Worm (Caenorhabditis elegans) whole organism, L4 larva: ENCODE results near the gene pcyt-1.
A peak's percentile ranks its signal among the peaks of the same experiment; 100 is the strongest.

Experiments used
- F26F4.8 ChIP-seq: fragments of 200-800 bp; sonication (Bioruptor generic); conservative IDR thresholded peaks from 2 replicates; pipeline ENCODE4 v1.3.6; 2022; ENCODE audit warnings: missing genetic modification characterization, missing compliant biosample characterization
- F44E2.7 ChIP-seq: fragments of 200-800 bp; sonication (Bioruptor generic); IDR thresholded peaks from 2 replicates; pipeline ENCODE4 v2.1.2; 2022; ENCODE audit warnings: missing genetic modification characterization, missing compliant biosample characterization
- F49E8.2 ChIP-seq: sonication (generic microtip); optimal IDR thresholded peaks from 2 replicates; lab custom pipeline; 2016; ENCODE audit warnings: missing compliant biosample characterization, mild to moderate bottlenecking, missing genetic modification characterization, borderline replicate concordance
- Y105C5A.15 ChIP-seq: fragments of 200-800 bp; sonication (Bioruptor generic); IDR thresholded peaks from 2 replicates; pipeline ENCODE4 v1.3.6; 2022; ENCODE audit warnings: missing genetic modification characterization, missing compliant biosample characterization
- Y48G9A.11 ChIP-seq: fragments of 200-800 bp; sonication (Bioruptor generic); IDR thresholded peaks from 2 replicates; pipeline ENCODE4 v1.3.6; 2022; ENCODE audit warnings: missing genetic modification reagents, missing genetic modification characterization, missing compliant biosample characterization
- aha-1 ChIP-seq: fragments of 150-350 bp; peaks from one replicate; lab custom pipeline; 2014; ENCODE audit warnings: missing biosample characterization, missing genetic modification characterization
- ceh-32 ChIP-seq: sonication (generic microtip); optimal IDR thresholded peaks from 2 replicates; lab custom pipeline; 2016; ENCODE audit warnings: mild to moderate bottlenecking, missing genetic modification characterization, missing compliant biosample characterization; ENCODE audit not compliant: poor library complexity
- daf-12 ChIP-seq: fragments of 150-350 bp; optimal IDR thresholded peaks from 2 replicates; lab custom pipeline; 2014; ENCODE audit warnings: missing biosample characterization, missing genetic modification reagents, missing genetic modification characterization
- daf-8 ChIP-seq: fragments of 200-800 bp; sonication (Bioruptor generic); IDR thresholded peaks from 2 replicates; pipeline ENCODE4 v1.3.6; 2022; ENCODE audit warnings: missing genetic modification characterization, missing compliant biosample characterization
- dmd-6 ChIP-seq: fragments of 200-800 bp; sonication (Bioruptor generic); IDR thresholded peaks from 2 replicates; pipeline ENCODE4 v1.3.6; 2022; ENCODE audit warnings: missing genetic modification reagents, missing genetic modification characterization, missing compliant biosample characterization
- gei-8 ChIP-seq: fragments of 200-800 bp; sonication (Bioruptor generic); optimal IDR thresholded peaks from 2 replicates; lab custom pipeline; 2018; ENCODE audit warnings: mild to moderate bottlenecking, missing genetic modification characterization, missing compliant biosample characterization
- jun-1 ChIP-seq: fragments of 150-350 bp; optimal IDR thresholded peaks from 2 replicates; lab custom pipeline; 2014; ENCODE audit warnings: missing biosample characterization, missing genetic modification reagents, missing genetic modification characterization
- lin-13 ChIP-seq: fragments of 150-350 bp; optimal IDR thresholded peaks from 2 replicates; lab custom pipeline; 2014; ENCODE audit warnings: missing biosample characterization, missing genetic modification reagents, missing genetic modification characterization
- lin-38 ChIP-seq: fragments of 200-800 bp; sonication (Bioruptor generic); IDR thresholded peaks from 2 replicates; pipeline ENCODE4 v1.3.6; 2022; ENCODE audit warnings: missing genetic modification reagents, missing genetic modification characterization, missing compliant biosample characterization
- lsy-2 ChIP-seq, 2 experiments: fragments of 150-350 bp in 1 of 2; sonication (generic microtip) in 1 of 2; optimal IDR thresholded peaks; 2 replicates each; lab custom pipeline; 2014 to 2017; ENCODE audit warnings: missing biosample characterization in 2 of 2, missing genetic modification characterization in 2 of 2
- madf-5 ChIP-seq, 2 experiments: fragments of 200-800 bp; sonication (Bioruptor generic); IDR thresholded peaks; 2 replicates each; pipeline ENCODE4 v1.3.6; 2022; ENCODE audit warnings: missing compliant biosample characterization in 2 of 2, missing genetic modification characterization in 2 of 2
- mep-1 ChIP-seq: fragments of 150-350 bp; sonication (generic microtip); optimal IDR thresholded peaks from 3 replicates; lab custom pipeline; 2014; ENCODE audit warnings: missing biosample characterization, missing genetic modification characterization
- mxl-3 ChIP-seq: fragments of 200-800 bp; sonication (Bioruptor generic); optimal IDR thresholded peaks from 2 replicates; lab custom pipeline; 2018; ENCODE audit warnings: mild to moderate bottlenecking, missing genetic modification characterization, missing compliant biosample characterization
- nhr-10 ChIP-seq: fragments of 150-350 bp; optimal IDR thresholded peaks from 2 replicates; lab custom pipeline; 2014; ENCODE audit warnings: missing biosample characterization, missing genetic modification characterization
- nhr-111 ChIP-seq: fragments of 200-800 bp; sonication (Bioruptor generic); optimal IDR thresholded peaks from 2 replicates; lab custom pipeline; 2018; ENCODE audit warnings: mild to moderate bottlenecking, missing genetic modification characterization, missing compliant biosample characterization
- nhr-48 ChIP-seq: sonication (generic microtip); optimal IDR thresholded peaks from 2 replicates; lab custom pipeline; 2016; ENCODE audit warnings: mild to moderate bottlenecking, missing genetic modification characterization, missing compliant biosample characterization
- nhr-6 ChIP-seq: fragments of 150-350 bp; optimal IDR thresholded peaks from 2 replicates; lab custom pipeline; 2014; ENCODE audit warnings: missing biosample characterization, missing genetic modification characterization
- nhr-77 ChIP-seq: fragments of 150-350 bp; optimal IDR thresholded peaks from 2 replicates; lab custom pipeline; 2014; ENCODE audit warnings: missing biosample characterization, missing genetic modification characterization
- rbr-2 ChIP-seq: sonication (generic microtip); optimal IDR thresholded peaks from 2 replicates; lab custom pipeline; 2016; ENCODE audit warnings: missing genotype, missing genetic modification characterization, missing compliant biosample characterization
- sdz-12 ChIP-seq: fragments of 200-800 bp; sonication (Bioruptor generic); optimal IDR thresholded peaks from 2 replicates; lab custom pipeline; 2018; ENCODE audit warnings: mild to moderate bottlenecking, missing genetic modification characterization, missing compliant biosample characterization
- set-16 ChIP-seq: fragments of 200-800 bp; sonication (Bioruptor generic); IDR thresholded peaks from 2 replicates; pipeline ENCODE4 v1.3.6; 2022; ENCODE audit warnings: missing genetic modification reagents, missing genetic modification characterization, missing compliant biosample characterization
- tag-97 ChIP-seq: fragments of 200-800 bp; sonication (Bioruptor generic); IDR thresholded peaks from 2 replicates; pipeline ENCODE4 v1.3.6; 2022; ENCODE audit warnings: missing genetic modification characterization, missing compliant biosample characterization
- unc-62 ChIP-seq, 3 experiments: fragments of 150-350 bp in 1 of 3; sonication (generic microtip); optimal IDR thresholded peaks in 2 of 3; peaks in 1 of 3; 1 replicate in 1 of 3; 2 replicates in 2 of 3; lab custom pipeline; 2014 to 2017; ENCODE audit warnings: missing biosample characterization in 3 of 3, missing genetic modification characterization in 3 of 3, missing genetic modification reagents in 3 of 3, missing genotype in 1 of 3
- vab-7 ChIP-seq: fragments of 200-800 bp; sonication (Bioruptor generic); IDR thresholded peaks from 2 replicates; pipeline ENCODE4 v1.3.6; 2022; ENCODE audit warnings: missing genetic modification reagents, missing genetic modification characterization, missing compliant biosample characterization
- ztf-7 ChIP-seq: fragments of 150-350 bp; optimal IDR thresholded peaks from 2 replicates; lab custom pipeline; 2014; ENCODE audit warnings: missing biosample characterization, missing genetic modification characterization

pcyt-1 gene

ce11 chrX:7541078-7541477, 31.1 kb upstream of the pcyt-1 start:
- no peak for TF ChIP-seq nhr-111 (GFP tag; lab: Kevin White, UChicago)
- TF ChIP-seq lin-38 (GFP tag; lab: Robert Waterston, UW): no peak
- TF ChIP-seq lin-13 (GFP tag; lab: Kevin White, UChicago): no peak
- TF ChIP-seq unc-62 (GFP tag; optimal IDR thresholded peaks at IDR 0.05 in 1 of 2; lab: Kevin White, UChicago): peak in 1 of 2 experiments; percentile 91
- no peak for TF ChIP-seq unc-62 (tag; optimal IDR thresholded peaks at IDR 0.05; lab: Kevin White, UChicago)
- TF ChIP-seq gei-8 (GFP tag; lab: Kevin White, UChicago): no peak
- TF ChIP-seq nhr-6 (tag; lab: Kevin White, UChicago): no peak
- no peak for TF ChIP-seq F49E8.2 (tag; lab: Kevin White, UChicago)

DNA sequence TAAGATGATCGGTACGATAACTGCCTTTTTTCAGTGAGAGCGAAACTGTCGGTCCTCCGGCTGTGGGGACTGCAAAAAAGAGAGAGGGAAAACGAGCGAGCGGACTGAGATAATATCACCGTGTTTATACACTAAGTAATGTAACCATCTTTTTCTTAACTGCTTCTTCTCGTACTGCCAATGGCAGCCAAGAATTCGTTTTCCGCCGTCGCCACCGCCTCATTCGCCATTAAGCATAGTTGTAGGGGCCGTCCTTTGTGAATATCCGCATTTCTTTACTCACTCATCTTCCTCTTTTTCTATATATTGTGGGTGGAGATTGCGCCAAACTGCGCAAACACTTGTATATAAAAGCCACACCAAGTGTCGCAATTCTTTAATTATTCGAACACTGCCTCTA, 25.6 kb upstream of the pcyt-1 start, which contains the start of gene col-174:
col-174 (plus strand) TSS at position 301 of the 400 bp plus-strand sequence.
- no peak for TF ChIP-seq ceh-32 (tag; lab: Kevin White, UChicago)
- TF ChIP-seq, all 104 proteins: peak for 0

DNA sequence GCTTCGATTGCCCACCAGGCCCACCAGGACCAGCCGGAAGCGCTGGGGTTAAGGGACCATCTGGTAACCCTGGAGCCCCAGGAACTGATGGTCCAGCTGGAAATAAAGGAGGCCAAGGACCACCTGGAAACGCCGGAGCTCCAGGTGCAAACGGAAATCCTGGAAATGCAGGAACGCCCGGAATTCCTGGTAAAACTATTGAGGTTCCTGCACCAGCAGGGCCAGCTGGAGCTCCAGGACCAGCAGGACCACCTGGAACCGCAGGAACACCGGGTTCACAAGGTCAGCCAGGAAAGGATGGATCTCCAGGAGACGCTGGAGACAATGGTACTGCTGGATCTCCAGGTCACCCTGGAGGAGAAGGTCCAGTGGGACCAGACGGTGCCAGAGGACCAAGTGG, 24.5 kb upstream of the pcyt-1 start:
- no peak for TF ChIP-seq nhr-77 (tag; lab: Kevin White, UChicago)
- TF ChIP-seq madf-5 (GFP tag; IDR thresholded peaks at IDR 0.05; lab: Robert Waterston, UW): 0 out of 4 replicates have a peak, but pooled peaks of 1 of the 2 experiments have one; percentile 22
- no peak for TF ChIP-seq Y105C5A.15
- TF ChIP-seq set-16 (GFP tag; lab: Robert Waterston, UW): peak; percentile 89
- no peak for TF ChIP-seq dmd-6

DNA sequence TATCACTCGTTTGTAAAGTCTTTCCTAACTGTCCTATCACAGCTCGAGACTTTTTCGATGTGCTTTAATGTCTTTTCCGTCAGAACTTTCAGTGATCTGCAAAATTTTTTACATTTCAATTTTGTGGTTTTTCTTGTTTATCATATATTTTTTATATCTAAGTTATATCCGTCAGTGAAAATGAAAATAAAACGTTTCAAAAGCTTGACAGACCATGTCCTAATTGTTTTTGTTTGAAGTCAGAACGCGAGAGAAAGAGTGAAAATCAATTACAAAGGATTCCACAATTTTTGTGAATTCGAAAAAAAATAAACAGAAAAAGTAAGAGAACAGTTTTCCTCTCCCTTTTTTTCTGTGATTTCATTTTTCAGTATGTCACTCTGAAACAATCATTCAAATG, 24.0 kb upstream of the pcyt-1 start, which contains the start of gene F46C8.1:
F46C8.1 (plus strand) TSS at position 301 of the 400 bp plus-strand sequence.
- no peak for TF ChIP-seq lsy-2 (tag; optimal IDR thresholded peaks at IDR 0.05; lab: Kevin White, UChicago)
- TF ChIP-seq ztf-7 (tag; lab: Kevin White, UChicago): no peak
- no peak for TF ChIP-seq gei-8 (GFP tag; lab: Kevin White, UChicago)
- TF ChIP-seq aha-1 (tag; lab: Kevin White, UChicago): no peak
- TF ChIP-seq mxl-3 (GFP tag; lab: Kevin White, UChicago): no peak

- TF ChIP-seq mxl-3 (GFP tag; lab: Kevin White, UChicago) (peak; percentile 3), tag-97 (no peak)
Measured at ce11 chrX:7550452-7550851, 21.7 kb upstream of the pcyt-1 start.

- TF ChIP-seq jun-1 (tag; lab: Kevin White, UChicago): no peak
- no peak for TF ChIP-seq sdz-12 (GFP tag; lab: Kevin White, UChicago)
- no peak for TF ChIP-seq ztf-7 (tag; lab: Kevin White, UChicago)
- TF ChIP-seq F26F4.8 (GFP tag; lab: Robert Waterston, UW): no peak
- no peak for TF ChIP-seq rbr-2 (tag; lab: Kevin White, UChicago)
- no peak for TF ChIP-seq set-16 (GFP tag; lab: Robert Waterston, UW)
- TF ChIP-seq nhr-48 (tag; lab: Kevin White, UChicago): no peak
- TF ChIP-seq daf-8 (GFP tag; lab: Robert Waterston, UW): no peak
- no peak for TF ChIP-seq mep-1 (tag; lab: Kevin White, UChicago)
- no peak for TF ChIP-seq F44E2.7 (GFP tag; lab: Robert Waterston, UW)
- TF ChIP-seq ceh-32 (tag; lab: Kevin White, UChicago): no peak
- TF ChIP-seq vab-7 (GFP tag; lab: Robert Waterston, UW): no peak
- no peak for TF ChIP-seq Y48G9A.11 (GFP tag; lab: Robert Waterston, UW)
- TF ChIP-seq daf-12 (tag; lab: Kevin White, UChicago): no peak
- TF ChIP-seq nhr-10 (tag; lab: Kevin White, UChicago): no peak
- TF ChIP-seq dmd-6: no peak
Measured at ce11 chrX:7553331-7553730, 18.8 kb upstream of the pcyt-1 start.
